Worm (Caenorhabditis elegans) whole organism, young adult: ENCODE data around the gene peli-1.

Experiments used
- hlh-26 ChIP-seq: fragments of 200-800 bp; sonication (Bioruptor generic); conservative IDR thresholded peaks from 2 replicates; pipeline ENCODE4 v1.3.6; 2022; ENCODE audit warnings: missing genetic modification reagents, missing genetic modification characterization, missing compliant biosample characterization
- ztf-22 ChIP-seq: fragments of 200-800 bp; sonication (Bioruptor generic); optimal IDR thresholded peaks from 2 replicates; lab custom pipeline; 2018; ENCODE audit warnings: mild to moderate bottlenecking, missing genetic modification characterization, moderate library complexity, missing compliant biosample characterization

- no peak for TF ChIP-seq hlh-26 (GFP tag; lab: Robert Waterston, UW)
- TF ChIP-seq ztf-22: no peak
Measured at ce11 chrV:5726463-5726862, 20.9 kb downstream of the peli-1 start, which contains the start of gene K09H11.4.
